Fruit fly (Drosophila melanogaster) whole organism, adult: ENCODE measurements around the gene CG8206.

Experiments
- CG11617 ChIP-seq: fragments of 200-800 bp; sonication (Bioruptor generic); optimal IDR thresholded peaks from 2 replicates; lab custom pipeline; 2017; ENCODE audit warnings: mild to moderate bottlenecking, missing biosample characterization, missing genetic modification reagents, missing genetic modification characterization
- CG12768 ChIP-seq: fragments of 200-800 bp; sonication (Bioruptor generic); optimal IDR thresholded peaks from 2 replicates; lab custom pipeline; 2017; ENCODE audit warnings: missing biosample characterization, missing genetic modification characterization, mild to moderate bottlenecking, moderate library complexity, missing genetic modification reagents
- CG33017 ChIP-seq: fragments of 200-800 bp; sonication (Bioruptor generic); optimal IDR thresholded peaks from 2 replicates; lab custom pipeline; 2018; ENCODE audit warnings: missing biosample characterization, mild to moderate bottlenecking, missing genetic modification characterization, moderate library complexity
- CG5204 ChIP-seq: fragments of 200-800 bp; sonication (Bioruptor generic); optimal IDR thresholded peaks from 2 replicates; lab custom pipeline; 2016; ENCODE audit warnings: missing biosample characterization, missing genetic modification characterization
- CG7045 ChIP-seq: fragments of 200-800 bp; sonication (Bioruptor generic); optimal IDR thresholded peaks from 2 replicates; lab custom pipeline; 2017; ENCODE audit warnings: missing biosample characterization, mild to moderate bottlenecking, missing genetic modification characterization
- CG7101 ChIP-seq: fragments of 200-800 bp; sonication (Bioruptor generic); optimal IDR thresholded peaks from 2 replicates; lab custom pipeline; 2018; ENCODE audit warnings: missing biosample characterization, mild to moderate bottlenecking, missing genetic modification characterization, moderate library complexity
- Hr96 ChIP-seq: fragments of 200-800 bp; sonication (Bioruptor generic); optimal IDR thresholded peaks from 2 replicates; lab custom pipeline; 2016; ENCODE audit warnings: missing biosample characterization, missing genetic modification characterization
- bab1 ChIP-seq: fragments of 200-800 bp; sonication (Bioruptor generic); optimal IDR thresholded peaks from 3 replicates; lab custom pipeline; 2019; ENCODE audit warnings: missing biosample characterization, mild to moderate bottlenecking, missing genetic modification characterization, moderate library complexity
- cic ChIP-seq: fragments of 200-800 bp; sonication (Bioruptor generic); optimal IDR thresholded peaks from 2 replicates; lab custom pipeline; 2017; ENCODE audit warnings: missing biosample characterization, mild to moderate bottlenecking, missing genetic modification characterization, moderate library complexity
- cnc ChIP-seq, 2 experiments: fragments of >200 bp; optimal IDR thresholded peaks; 2 replicates each; lab custom pipeline; 2017
- kay ChIP-seq: fragments of 200-800 bp; sonication (Bioruptor generic); peaks from one replicate; lab custom pipeline; 2016; ENCODE audit warnings: missing biosample characterization, missing genetic modification characterization, borderline replicate concordance
- ovo ChIP-seq: fragments of 200-800 bp; sonication (Bioruptor generic); optimal IDR thresholded peaks from 2 replicates; lab custom pipeline; 2016; ENCODE audit warnings: missing biosample characterization, missing genetic modification characterization
- pad ChIP-seq: fragments of 200-800 bp; sonication (Bioruptor generic); optimal IDR thresholded peaks from 3 replicates; lab custom pipeline; 2017; ENCODE audit warnings: missing biosample characterization, missing genetic modification characterization, mild to moderate bottlenecking, moderate library complexity, missing genetic modification reagents
- toe ChIP-seq: fragments of 200-800 bp; sonication (Bioruptor generic); optimal IDR thresholded peaks from 2 replicates; lab custom pipeline; 2016; ENCODE audit warnings: missing biosample characterization, missing genetic modification characterization

- no peak for TF ChIP-seq toe (GFP tag; lab: Kevin White, UChicago)
- TF ChIP-seq Hr96 (GFP tag; lab: Kevin White, UChicago) = no peak
- TF ChIP-seq CG11617 = no peak
- no peak for TF ChIP-seq kay (GFP tag; lab: Kevin White, UChicago)
- TF ChIP-seq cic = no peak
- TF ChIP-seq CG5204 = no peak
- TF ChIP-seq CG7045 (GFP tag; lab: Kevin White, UChicago) = no peak
- no peak for TF ChIP-seq CG33017
- no peak for TF ChIP-seq cnc (optimal IDR thresholded peaks at IDR 0.05; lab: Kevin White, UChicago)
- TF ChIP-seq pad (GFP tag; lab: Kevin White, UChicago) = no peak
- no peak for TF ChIP-seq CG7101 (tag; lab: Kevin White, UChicago)
- TF ChIP-seq CG12768 = no peak
- no peak for TF ChIP-seq bab1 (GFP tag; lab: Kevin White, UChicago)
- TF ChIP-seq ovo = no peak
Observed at dm6 chrX:15756018-15756417, 17.0 kb downstream of the CG8206 start, which contains the start of gene CG8260.
